Worm (Caenorhabditis elegans) whole organism, L1 larva: ENCODE results near the gene fkh-7.

Experiments used
- ces-1 ChIP-seq: fragments of 150-350 bp; optimal IDR thresholded peaks from 2 replicates; lab custom pipeline; 2014; ENCODE audit warnings: missing biosample characterization, missing genetic modification reagents, missing genetic modification characterization
- nhr-90 ChIP-seq: sonication (generic microtip); optimal IDR thresholded peaks from 2 replicates; lab custom pipeline; 2016; ENCODE audit warnings: mild to moderate bottlenecking, missing genetic modification characterization, missing compliant biosample characterization; ENCODE audit not compliant: poor library complexity
- pqm-1 ChIP-seq: sonication (generic microtip); optimal IDR thresholded peaks from 3 replicates; lab custom pipeline; 2017; ENCODE audit warnings: missing biosample characterization, missing genetic modification characterization
- snpc-4 ChIP-seq: fragments of 150-350 bp; optimal IDR thresholded peaks from 2 replicates; lab custom pipeline; 2014; ENCODE audit warnings: missing biosample characterization, missing genetic modification characterization
- ztf-4 ChIP-seq: fragments of 150-350 bp; optimal IDR thresholded peaks from 2 replicates; lab custom pipeline; 2014; ENCODE audit warnings: missing biosample characterization, missing genetic modification characterization

DNA sequence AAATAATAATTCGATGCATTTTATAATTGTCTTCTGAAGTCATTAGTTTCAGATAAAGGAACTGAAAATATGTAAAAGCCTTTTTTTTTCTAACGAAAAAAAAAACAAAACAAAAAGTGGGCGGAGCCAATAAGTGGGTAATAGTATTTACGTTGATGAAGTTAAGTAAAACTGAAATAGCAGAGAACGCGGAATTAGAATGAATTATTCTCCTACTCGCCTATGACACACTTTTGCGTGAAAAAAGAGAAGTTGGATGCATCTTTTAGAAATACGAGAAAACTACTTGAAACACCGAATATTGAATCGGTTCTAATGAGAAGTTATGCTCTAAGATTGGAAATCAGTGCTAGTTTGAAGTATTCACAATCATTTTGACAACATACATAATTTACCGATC lies 35.2 kb downstream of the fkh-7 start, which contains the start of gene srsx-16:
- TF ChIP-seq ces-1 (GFP tag; lab: Kevin White, UChicago) (no peak), nhr-90 (tag; lab: Kevin White, UChicago) (no peak), ztf-4 (tag; lab: Kevin White, UChicago) (no peak), pqm-1 (tag; lab: Kevin White, UChicago) (no peak), snpc-4 (tag; lab: Kevin White, UChicago) (no peak)
